Worm (Caenorhabditis elegans) whole organism, mixed stage, embryonic: Measurements from ENCODE around the gene F54B11.10.

Experiments used
- ces-1 ChIP-seq: fragments of 150-350 bp; optimal IDR thresholded peaks from 2 replicates; lab custom pipeline; 2014; ENCODE audit warnings: missing biosample characterization, missing genetic modification reagents, missing genetic modification characterization
- flh-1 ChIP-seq: fragments of 200-800 bp; sonication (Bioruptor generic); optimal IDR thresholded peaks from 2 replicates; lab custom pipeline; 2018; ENCODE audit warnings: mild to moderate bottlenecking, missing genetic modification characterization, moderate library complexity, missing compliant biosample characterization
- nhr-237 ChIP-seq: fragments of 150-350 bp; optimal IDR thresholded peaks from 2 replicates; lab custom pipeline; 2014; ENCODE audit warnings: missing biosample characterization, missing genetic modification characterization
- pha-4 ChIP-seq: fragments of 150-350 bp; optimal IDR thresholded peaks from 2 replicates; lab custom pipeline; 2018; ENCODE audit warnings: missing biosample characterization, missing genetic modification reagents, missing genetic modification characterization
- sem-2 ChIP-seq: fragments of 200-800 bp; sonication (Bioruptor generic); optimal IDR thresholded peaks from 2 replicates; lab custom pipeline; 2018; ENCODE audit warnings: mild to moderate bottlenecking, missing genetic modification characterization, missing compliant biosample characterization
- unc-62 ChIP-seq: fragments of 150-350 bp; optimal IDR thresholded peaks from 2 replicates; lab custom pipeline; 2014; ENCODE audit warnings: missing biosample characterization, missing genetic modification reagents, missing genetic modification characterization

- no peak for TF ChIP-seq nhr-237 (tag; lab: Kevin White, UChicago)
- no peak for TF ChIP-seq unc-62 (GFP tag; lab: Kevin White, UChicago)
- TF ChIP-seq sem-2 (GFP tag; lab: Kevin White, UChicago), result no peak
- TF ChIP-seq ces-1 (GFP tag; lab: Kevin White, UChicago), result no peak
- no peak for TF ChIP-seq pha-4 (tag; lab: Kevin White, UChicago)
- no peak for TF ChIP-seq flh-1
Measured at ce11 chrX:13569854-13570253, 12.1 kb upstream of the F54B11.10 start, which contains the start of gene R01E6.7.
